Fruit fly (Drosophila melanogaster): ENCODE data around the gene BBS8.
A peak's percentile ranks its signal among the peaks of the same experiment; 100 is the strongest.

The BBS8 gene

dm6 chr2L:440638-441454, 18.2 kb downstream of the BBS8 start (continued):
- TF ChIP-seq crp (GFP tag; optimal IDR thresholded peaks at IDR 0.05): no peak
- TF ChIP-seq ken (GFP tag; IDR thresholded peaks at IDR 0.05): no peak

dm6 chr2L:441455-441730, 18.7 kb downstream of the BBS8 start:
- TF ChIP-seq Med (GFP tag) (peak; percentile 30), sd (tag; optimal IDR thresholded peaks at IDR 0.05) (peak; percentile 26), h (optimal IDR thresholded peaks at IDR 0.05) (no peak), CG3995 (GFP tag; optimal IDR thresholded peaks at IDR 0.05) (no peak), C15 (GFP tag; IDR thresholded peaks at IDR 0.05) (no peak), CG8388 (GFP tag; optimal IDR thresholded peaks at IDR 0.05) (no peak), CG18764 (GFP tag; optimal IDR thresholded peaks at IDR 0.05) (no peak), Opbp (GFP tag; IDR thresholded peaks at IDR 0.05; ENCODE audit: partially characterized antibody) (0 out of 3 replicates have a peak, but pooled peaks have one; percentile 27), run (tag; optimal IDR thresholded peaks at IDR 0.05) (no peak), kni (GFP tag; optimal IDR thresholded peaks at IDR 0.05) (peak; percentile 13), CG30403 (GFP tag; optimal IDR thresholded peaks at IDR 0.05) (no peak), trem (tag; optimal IDR thresholded peaks at IDR 0.05) (no peak), CG10431 (GFP tag; optimal IDR thresholded peaks at IDR 0.05) (no peak), CG7745 (tag; optimal IDR thresholded peaks at IDR 0.05) (peak; percentile 51), CG4404 (GFP tag; IDR thresholded peaks at IDR 0.05) (no peak)

- peak; percentile 77 for TF ChIP-seq Mad (GFP tag; optimal IDR thresholded peaks at IDR 0.05)
- peak; percentile 80 for TF ChIP-seq CG12769 (tag; optimal IDR thresholded peaks at IDR 0.05)
- TF ChIP-seq CG3995 (GFP tag; optimal IDR thresholded peaks at IDR 0.05): no peak
- TF ChIP-seq pita (GFP tag; optimal IDR thresholded peaks at IDR 0.05): no peak
- TF ChIP-seq Sry-β (GFP tag; optimal IDR thresholded peaks at IDR 0.05): peak; percentile 31
- TF ChIP-seq HmgZ (tag; optimal IDR thresholded peaks at IDR 0.05): peak; percentile 8
- peak; percentile 80 for TF ChIP-seq jing (GFP tag; optimal IDR thresholded peaks at IDR 0.05)
- no peak for TF ChIP-seq abd-A (tag; optimal IDR thresholded peaks at IDR 0.05)
- TF ChIP-seq CG8290 (GFP tag; optimal IDR thresholded peaks at IDR 0.05): peak; percentile 82
- TF ChIP-seq CG8290 (tag; optimal IDR thresholded peaks at IDR 0.05): no peak
- TF ChIP-seq Taf1 (GFP tag; IDR thresholded peaks at IDR 0.05): no peak
- no peak for TF ChIP-seq CG13296 (GFP tag; optimal IDR thresholded peaks at IDR 0.05)
- no peak for TF ChIP-seq hkb (optimal IDR thresholded peaks at IDR 0.05)
- peak; percentile 88 for TF ChIP-seq hkb (GFP tag; IDR thresholded peaks at IDR 0.05)
- peak; percentile 65 for TF ChIP-seq lab (GFP tag; optimal IDR thresholded peaks at IDR 0.05)
- peak; percentile 73 for TF ChIP-seq repo (GFP tag; optimal IDR thresholded peaks at IDR 0.05)
- TF ChIP-seq CG15479 (GFP tag; optimal IDR thresholded peaks at IDR 0.05): peak; percentile 63
- TF ChIP-seq CG6854 (GFP tag; optimal IDR thresholded peaks at IDR 0.05): peak; percentile 42
- no peak for TF ChIP-seq D19B (GFP tag; optimal IDR thresholded peaks at IDR 0.05)
- TF ChIP-seq otp (GFP tag; IDR thresholded peaks at IDR 0.05): peak; percentile 88
- peak; percentile 86 for TF ChIP-seq gsb-n (tag; optimal IDR thresholded peaks at IDR 0.05)
- TF ChIP-seq Xrp1 (GFP tag; IDR thresholded peaks at IDR 0.05): peak; percentile 93
- TF ChIP-seq CG18599 (GFP tag; optimal IDR thresholded peaks at IDR 0.05): peak; percentile 69
- peak; percentile 70 for TF ChIP-seq gt (GFP tag; IDR thresholded peaks at IDR 0.05)
- TF ChIP-seq cg (GFP tag; optimal IDR thresholded peaks at IDR 0.05): no peak
- peak; percentile 71 for TF ChIP-seq CG10462 (GFP tag; optimal IDR thresholded peaks at IDR 0.05)
- TF ChIP-seq CG3726 (GFP tag; IDR thresholded peaks at IDR 0.05): peak; percentile 75; the same call in 2 of the 3 replicates
- TF ChIP-seq dm (GFP tag; optimal IDR thresholded peaks at IDR 0.05): peak; percentile 68
- TF ChIP-seq lmd (GFP tag; IDR thresholded peaks at IDR 0.05): peak; percentile 77
- TF ChIP-seq Adf1 (GFP tag; IDR thresholded peaks at IDR 0.05): no peak
- TF ChIP-seq Hey (tag; optimal IDR thresholded peaks at IDR 0.05): no peak
Observed at dm6 chr2L:441927-442691, 19.4 kb downstream of the BBS8 start.
